Worm (Caenorhabditis elegans) whole organism, L4 larva: ENCODE data around the gene ZK1307.7.
A peak's percentile ranks its signal among the peaks of the same experiment; 100 is the strongest.

Source experiments
- F10B5.3 ChIP-seq: sonication (generic microtip); optimal IDR thresholded peaks from 2 replicates; lab custom pipeline; 2016; ENCODE audit warnings: mild to moderate bottlenecking, missing genetic modification characterization, missing compliant biosample characterization
- F49E8.2 ChIP-seq: sonication (generic microtip); optimal IDR thresholded peaks from 2 replicates; lab custom pipeline; 2016; ENCODE audit warnings: missing compliant biosample characterization, mild to moderate bottlenecking, missing genetic modification characterization, borderline replicate concordance
- R02D3.7 ChIP-seq: fragments of 150-350 bp; sonication (generic microtip); optimal IDR thresholded peaks from 3 replicates; lab custom pipeline; 2014; ENCODE audit warnings: missing biosample characterization, missing genetic modification characterization
- T20F7.1 ChIP-seq: fragments of 200-800 bp; sonication (Bioruptor generic); optimal IDR thresholded peaks from 2 replicates; lab custom pipeline; 2018; ENCODE audit warnings: mild to moderate bottlenecking, missing genetic modification characterization, missing compliant biosample characterization
- Y5F2A.4 ChIP-seq: fragments of 200-800 bp; sonication (Bioruptor generic); optimal IDR thresholded peaks from 2 replicates; lab custom pipeline; 2018; ENCODE audit warnings: mild to moderate bottlenecking, missing genetic modification characterization, missing compliant biosample characterization
- ZK337.2 ChIP-seq: fragments of 200-800 bp; sonication (Bioruptor generic); IDR thresholded peaks from 2 replicates; pipeline ENCODE4 v1.3.6; 2022; ENCODE audit warnings: missing genetic modification reagents, missing genetic modification characterization, missing compliant biosample characterization
- ZK546.5 ChIP-seq, 2 experiments: sonication (generic microtip); optimal IDR thresholded peaks; 2 replicates each; lab custom pipeline; 2017; ENCODE audit warnings: missing biosample characterization in 2 of 2, missing genetic modification characterization in 2 of 2
- ama-1 ChIP-seq: fragments of 150-350 bp; optimal IDR thresholded peaks from 2 replicates; lab custom pipeline; 2014; ENCODE audit warnings: inconsistent platforms, mixed read lengths
- ceh-44 ChIP-seq: fragments of 200-800 bp; sonication (Bioruptor generic); IDR thresholded peaks from 2 replicates; pipeline ENCODE4 v1.3.6; 2022; ENCODE audit warnings: missing genetic modification reagents, missing genetic modification characterization, missing compliant biosample characterization
- cey-2 ChIP-seq: sonication (generic microtip); optimal IDR thresholded peaks from 3 replicates; lab custom pipeline; 2017; ENCODE audit warnings: missing genetic modification characterization, mild to moderate bottlenecking, missing compliant biosample characterization, antibody characterized with exemption, borderline replicate concordance; ENCODE audit not compliant: insufficient read depth
- ctbp-1 ChIP-seq: fragments of 200-800 bp; sonication (Bioruptor generic); IDR thresholded peaks from 2 replicates; pipeline ENCODE4 v1.3.6; 2022; ENCODE audit warnings: missing genetic modification reagents, missing genetic modification characterization, missing compliant biosample characterization
- daf-16 ChIP-seq, 3 experiments: sonication (generic microtip); optimal IDR thresholded peaks; 2 replicates each; lab custom pipeline; 2016 to 2017; ENCODE audit warnings: missing genetic modification characterization in 3 of 3, missing genetic modification reagents in 3 of 3, mild to moderate bottlenecking in 2 of 3, missing compliant biosample characterization in 2 of 3, missing biosample characterization in 1 of 3, moderate library complexity in 1 of 3
- dmd-6 ChIP-seq: fragments of 200-800 bp; sonication (Bioruptor generic); IDR thresholded peaks from 2 replicates; pipeline ENCODE4 v1.3.6; 2022; ENCODE audit warnings: missing genetic modification reagents, missing genetic modification characterization, missing compliant biosample characterization
- dve-1 ChIP-seq: sonication (generic microtip); optimal IDR thresholded peaks from 2 replicates; lab custom pipeline; 2017; ENCODE audit warnings: antibody characterized with exemption, mild to moderate bottlenecking, missing genetic modification characterization, missing compliant biosample characterization; ENCODE audit not compliant: insufficient read depth
- egl-27 ChIP-seq: sonication (generic microtip); optimal IDR thresholded peaks from 3 replicates; lab custom pipeline; 2017; ENCODE audit warnings: missing biosample characterization, missing genetic modification reagents, missing genetic modification characterization
- egl-43 ChIP-seq: fragments of 200-800 bp; sonication (Bioruptor generic); IDR thresholded peaks from 2 replicates; pipeline ENCODE4 v1.3.6; 2022; ENCODE audit warnings: missing genetic modification reagents, missing genetic modification characterization, missing compliant biosample characterization
- fos-1 ChIP-seq: fragments of 150-350 bp; optimal IDR thresholded peaks from 2 replicates; lab custom pipeline; 2014; ENCODE audit warnings: missing biosample characterization, missing genetic modification characterization
- gei-8 ChIP-seq: fragments of 200-800 bp; sonication (Bioruptor generic); optimal IDR thresholded peaks from 2 replicates; lab custom pipeline; 2018; ENCODE audit warnings: mild to moderate bottlenecking, missing genetic modification characterization, missing compliant biosample characterization
- hif-1 ChIP-seq, 2 experiments: sonication (generic microtip); optimal IDR thresholded peaks; 2 replicates each; lab custom pipeline; 2016 to 2017; ENCODE audit warnings: missing compliant biosample characterization in 2 of 2, missing genetic modification characterization in 2 of 2, missing genetic modification reagents in 2 of 2, missing genotype in 2 of 2, mild to moderate bottlenecking in 1 of 2
- hlh-11 ChIP-seq: fragments of 200-800 bp; sonication (Bioruptor generic); optimal IDR thresholded peaks from 2 replicates; lab custom pipeline; 2018; ENCODE audit warnings: mild to moderate bottlenecking, missing genetic modification characterization, missing compliant biosample characterization
- hlh-30 ChIP-seq: sonication (generic microtip); optimal IDR thresholded peaks from 2 replicates; lab custom pipeline; 2017; ENCODE audit warnings: antibody characterized with exemption, mild to moderate bottlenecking, missing genetic modification characterization, missing compliant biosample characterization; ENCODE audit not compliant: insufficient read depth
- lim-7 ChIP-seq: fragments of 200-800 bp; sonication (Bioruptor generic); IDR thresholded peaks from 2 replicates; pipeline ENCODE4 v1.3.6; 2022; ENCODE audit warnings: missing genetic modification characterization, missing compliant biosample characterization
- lin-1 ChIP-seq: fragments of 200-800 bp; sonication (Bioruptor generic); IDR thresholded peaks from 2 replicates; pipeline ENCODE4 v1.3.6; 2022; ENCODE audit warnings: missing genetic modification reagents, missing genetic modification characterization, missing compliant biosample characterization
- lin-15B ChIP-seq: fragments of 150-350 bp; sonication (generic microtip); optimal IDR thresholded peaks from 3 replicates; lab custom pipeline; 2014; ENCODE audit warnings: missing biosample characterization, missing genetic modification characterization
- madf-9 ChIP-seq: fragments of 200-800 bp; sonication (Bioruptor generic); conservative IDR thresholded peaks from 2 replicates; pipeline ENCODE4 v1.3.6; 2022; ENCODE audit warnings: missing genetic modification reagents, missing genetic modification characterization, missing compliant biosample characterization
- mdl-1 ChIP-seq, 2 experiments: fragments of 150-350 bp in 1 of 2; sonication (generic microtip) in 1 of 2; optimal IDR thresholded peaks; 2 replicates each; lab custom pipeline; 2014 to 2017; ENCODE audit warnings: missing biosample characterization in 2 of 2, missing genetic modification characterization in 2 of 2
- mdt-29 ChIP-seq: fragments of 200-800 bp; sonication (Bioruptor generic); IDR thresholded peaks from 2 replicates; pipeline ENCODE4 v1.3.6; 2022; ENCODE audit warnings: missing genetic modification reagents, missing genetic modification characterization, missing compliant biosample characterization
- mep-1 ChIP-seq: fragments of 150-350 bp; sonication (generic microtip); optimal IDR thresholded peaks from 3 replicates; lab custom pipeline; 2014; ENCODE audit warnings: missing biosample characterization, missing genetic modification characterization
- mes-2 ChIP-seq: sonication (generic microtip); optimal IDR thresholded peaks from 2 replicates; lab custom pipeline; 2016; ENCODE audit warnings: missing genotype, mild to moderate bottlenecking, missing genetic modification characterization, missing compliant biosample characterization; ENCODE audit not compliant: poor library complexity, severe bottlenecking
- nhr-102 ChIP-seq: sonication (generic microtip); optimal IDR thresholded peaks from 2 replicates; lab custom pipeline; 2016; ENCODE audit warnings: mild to moderate bottlenecking, missing genetic modification characterization, moderate library complexity, missing compliant biosample characterization
- nhr-11 ChIP-seq: fragments of 150-350 bp; optimal IDR thresholded peaks from 2 replicates; lab custom pipeline; 2014; ENCODE audit warnings: missing biosample characterization, missing genetic modification characterization
- nhr-28 ChIP-seq: fragments of 150-350 bp; optimal IDR thresholded peaks from 2 replicates; lab custom pipeline; 2014; ENCODE audit warnings: missing biosample characterization, missing genetic modification characterization
- nhr-41 ChIP-seq: fragments of 200-800 bp; sonication (Bioruptor generic); IDR thresholded peaks from 2 replicates; pipeline ENCODE4 v1.3.6; 2022; ENCODE audit warnings: missing genetic modification reagents, missing genetic modification characterization, missing compliant biosample characterization
- nhr-42 ChIP-seq: fragments of 200-800 bp; sonication (Bioruptor generic); IDR thresholded peaks from 2 replicates; pipeline ENCODE4 v1.3.6; 2022; ENCODE audit warnings: missing genetic modification characterization, missing compliant biosample characterization
- nhr-6 ChIP-seq: fragments of 150-350 bp; optimal IDR thresholded peaks from 2 replicates; lab custom pipeline; 2014; ENCODE audit warnings: missing biosample characterization, missing genetic modification characterization
- nhr-76 ChIP-seq: fragments of 150-350 bp; optimal IDR thresholded peaks from 2 replicates; lab custom pipeline; 2014; ENCODE audit warnings: missing biosample characterization, missing genetic modification characterization
- pha-4 ChIP-seq, 2 experiments: fragments of 150-350 bp in 1 of 2; fragments of 200-800 bp in 1 of 2; sonication (Bioruptor generic) in 1 of 2; IDR thresholded peaks in 1 of 2; optimal IDR thresholded peaks in 1 of 2; 2 replicates each; pipeline versions ENCODE4 v1.3.6 to Lab custom; 2014 to 2022; ENCODE audit warnings: missing genetic modification characterization in 2 of 2, missing genetic modification reagents in 2 of 2, missing biosample characterization in 1 of 2, missing compliant biosample characterization in 1 of 2
- php-3 ChIP-seq: fragments of 200-800 bp; sonication (Bioruptor generic); IDR thresholded peaks from 2 replicates; pipeline ENCODE4 v1.3.6; 2022; ENCODE audit warnings: missing genetic modification reagents, missing genetic modification characterization, missing compliant biosample characterization
- pqm-1 ChIP-seq: sonication (generic microtip); optimal IDR thresholded peaks from 2 replicates; lab custom pipeline; 2017; ENCODE audit warnings: missing biosample characterization, missing genetic modification characterization
- saeg-2 ChIP-seq: fragments of 200-800 bp; sonication (Bioruptor generic); IDR thresholded peaks from 2 replicates; pipeline ENCODE4 v1.3.6; 2022; ENCODE audit warnings: missing genetic modification reagents, missing genetic modification characterization, missing compliant biosample characterization
- snpc-1.2 ChIP-seq: fragments of 200-800 bp; sonication (Bioruptor generic); IDR thresholded peaks from 2 replicates; pipeline ENCODE4 v1.3.6; 2022; ENCODE audit warnings: missing genetic modification reagents, missing genetic modification characterization, missing compliant biosample characterization
- snpc-4 ChIP-seq: fragments of 150-350 bp; optimal IDR thresholded peaks from 2 replicates; lab custom pipeline; 2014; ENCODE audit warnings: missing biosample characterization, missing genetic modification characterization
- spr-1 ChIP-seq: sonication (generic microtip); optimal IDR thresholded peaks from 2 replicates; lab custom pipeline; 2016; ENCODE audit warnings: mild to moderate bottlenecking, missing genetic modification characterization, missing compliant biosample characterization
- tra-1 ChIP-seq: fragments of 200-800 bp; sonication (Bioruptor generic); IDR thresholded peaks from 2 replicates; pipeline ENCODE4 v1.3.6; 2022; ENCODE audit warnings: missing genetic modification reagents, missing genetic modification characterization, missing compliant biosample characterization
- unc-62 ChIP-seq, 3 experiments: fragments of 150-350 bp in 1 of 3; sonication (generic microtip); optimal IDR thresholded peaks in 2 of 3; peaks in 1 of 3; 1 replicate in 1 of 3; 2 replicates in 2 of 3; lab custom pipeline; 2014 to 2017; ENCODE audit warnings: missing biosample characterization in 3 of 3, missing genetic modification characterization in 3 of 3, missing genetic modification reagents in 3 of 3, missing genotype in 1 of 3
- vab-7 ChIP-seq: fragments of 200-800 bp; sonication (Bioruptor generic); IDR thresholded peaks from 2 replicates; pipeline ENCODE4 v1.3.6; 2022; ENCODE audit warnings: missing genetic modification reagents, missing genetic modification characterization, missing compliant biosample characterization

ZK1307.7 gene

DNA sequence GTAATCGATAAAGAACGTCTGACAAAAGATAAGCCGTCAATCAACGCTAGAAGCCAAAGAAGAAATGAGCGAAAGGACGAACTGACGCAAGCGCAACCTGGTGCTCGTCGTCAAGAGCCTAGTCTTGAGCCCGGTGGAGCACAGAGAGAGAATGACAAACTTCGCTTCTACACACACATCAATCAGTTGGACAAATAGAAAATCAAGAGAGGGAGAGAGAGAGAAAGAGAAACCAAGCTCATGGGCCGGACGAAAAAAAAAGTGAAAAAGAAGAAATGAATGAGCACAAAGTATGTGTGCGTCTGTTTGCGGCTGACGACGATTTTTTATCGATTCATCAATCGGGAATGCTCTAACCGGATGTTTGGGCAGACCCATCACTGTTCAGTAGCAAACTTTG is 15.3 kb upstream of the ZK1307.7 start (continued):
- TF ChIP-seq lim-7 (GFP tag; lab: Robert Waterston, UW) (no peak), nhr-6 (tag; lab: Kevin White, UChicago) (peak; percentile 7), ZK546.5 (tag; optimal IDR thresholded peaks at IDR 0.05; lab: Kevin White, UChicago) (no peak), nhr-42 (no peak), nhr-28 (peak; percentile 37), F49E8.2 (tag; lab: Kevin White, UChicago) (no peak), gei-8 (GFP tag; lab: Kevin White, UChicago) (no peak), ctbp-1 (no peak), cey-2 (tag; lab: Kevin White, UChicago) (no peak), spr-1 (tag; lab: Kevin White, UChicago) (no peak), madf-9 (GFP tag; lab: Robert Waterston, UW) (no peak), R02D3.7 (no peak), egl-43 (peak; percentile 57; the same call in 1 of the 2 replicates), mes-2 (tag; lab: Kevin White, UChicago) (no peak), nhr-41 (GFP tag; lab: Robert Waterston, UW) (no peak), ama-1 (peak; percentile 26)

DNA sequence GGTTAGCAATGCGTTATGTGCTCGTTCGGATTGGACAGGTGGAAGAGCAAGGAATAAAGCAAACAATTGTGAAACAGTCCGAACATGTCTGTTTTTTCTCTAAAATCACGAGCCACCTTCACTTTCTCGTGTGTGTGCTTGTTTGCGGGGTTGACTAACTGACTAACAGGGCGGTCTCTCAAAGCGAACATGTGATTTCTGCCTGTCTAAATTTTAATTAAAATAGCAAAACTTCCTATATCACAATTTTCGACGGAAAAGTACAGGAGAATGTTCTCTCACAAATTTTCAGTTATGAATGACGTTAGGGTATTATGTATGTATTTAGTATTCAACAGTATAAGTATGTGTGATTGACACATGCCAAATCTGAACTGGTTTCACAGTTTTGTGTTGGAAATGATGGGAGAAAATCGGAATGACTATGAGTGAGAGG is 14.5 kb upstream of the ZK1307.7 start:
- no peak for TF ChIP-seq php-3 (GFP tag; lab: Robert Waterston, UW)
- peak in 1 of 2 experiments; percentile 12 for TF ChIP-seq hif-1 (tag; optimal IDR thresholded peaks at IDR 0.05; lab: Kevin White, UChicago)
- no peak for TF ChIP-seq nhr-76 (tag; lab: Kevin White, UChicago)
- TF ChIP-seq lin-15B (tag; lab: Kevin White, UChicago) = no peak
- no peak for TF ChIP-seq ZK337.2
- TF ChIP-seq pqm-1 (tag; lab: Kevin White, UChicago) = no peak
- TF ChIP-seq Y5F2A.4 = no peak
- TF ChIP-seq vab-7 (GFP tag; lab: Robert Waterston, UW) = no peak
- TF ChIP-seq saeg-2 = no peak
- peak; percentile 56 for TF ChIP-seq T20F7.1 (GFP tag; lab: Kevin White, UChicago)
- TF ChIP-seq ceh-44 (GFP tag; lab: Robert Waterston, UW) = no peak
- TF ChIP-seq nhr-102 = peak; percentile 1
- TF ChIP-seq pha-4 (GFP tag; IDR thresholded peaks at IDR 0.05; lab: Robert Waterston, UW) = peak; percentile 17; the same call in 1 of the 2 replicates
- TF ChIP-seq pha-4 (tag; optimal IDR thresholded peaks at IDR 0.05; lab: Kevin White, UChicago) = peak; percentile 59
- no peak for TF ChIP-seq ZK546.5 (tag; optimal IDR thresholded peaks at IDR 0.05; lab: Kevin White, UChicago)
- TF ChIP-seq mdt-29 (GFP tag; lab: Robert Waterston, UW) = no peak
- peak in 1 of 2 experiments; percentile 61 for TF ChIP-seq unc-62 (GFP tag; optimal IDR thresholded peaks at IDR 0.05 in 1 of 2; lab: Kevin White, UChicago)
- TF ChIP-seq unc-62 (tag; optimal IDR thresholded peaks at IDR 0.05; lab: Kevin White, UChicago) = no peak
- peak in 1 of 2 experiments; percentile 68 for TF ChIP-seq mdl-1 (tag; optimal IDR thresholded peaks at IDR 0.05; lab: Kevin White, UChicago)
- peak; percentile 12 for TF ChIP-seq mes-2 (tag; lab: Kevin White, UChicago)
- peak; percentile 22 for TF ChIP-seq nhr-11
- no peak for TF ChIP-seq F10B5.3 (tag; lab: Kevin White, UChicago)
- peak in 1 of 2 experiments; percentile 34 for TF ChIP-seq daf-16 (GFP tag; optimal IDR thresholded peaks at IDR 0.05; lab: Kevin White, UChicago)
- peak; percentile 29 for TF ChIP-seq daf-16 (tag; optimal IDR thresholded peaks at IDR 0.05; lab: Kevin White, UChicago)
- no peak for TF ChIP-seq F49E8.2 (tag; lab: Kevin White, UChicago)
- peak; percentile 63 for TF ChIP-seq dve-1 (tag; lab: Kevin White, UChicago)
- TF ChIP-seq nhr-28 = peak; percentile 61
- no peak for TF ChIP-seq fos-1 (tag; lab: Kevin White, UChicago)
- TF ChIP-seq hlh-30 (tag; lab: Kevin White, UChicago) = peak; percentile 92
- TF ChIP-seq madf-9 (GFP tag; lab: Robert Waterston, UW) = no peak
- peak; percentile 73 for TF ChIP-seq hlh-11 (tag; lab: Kevin White, UChicago)
- no peak for TF ChIP-seq egl-27 (tag; lab: Kevin White, UChicago)
- TF ChIP-seq gei-8 (GFP tag; lab: Kevin White, UChicago) = no peak
- peak; percentile 28; the same call in 1 of the 2 replicates for TF ChIP-seq lin-1 (GFP tag; lab: Robert Waterston, UW)
- TF ChIP-seq dmd-6 (GFP tag; lab: Robert Waterston, UW) = peak; percentile 76
- peak; percentile 52 for TF ChIP-seq tra-1 (GFP tag; lab: Robert Waterston, UW)
- TF ChIP-seq snpc-1.2 (GFP tag; lab: Robert Waterston, UW) = 0 out of 2 replicates have a peak, but pooled peaks have one; percentile 27
- peak; percentile 39 for TF ChIP-seq mep-1
- no peak for TF ChIP-seq snpc-4 (tag; lab: Kevin White, UChicago)
